Fruit fly (Drosophila melanogaster) whole organism, pupa: Measurements from ENCODE around the gene CG11034.

Source experiments
- CG10348 ChIP-seq: fragments of 200-800 bp; sonication (Bioruptor generic); IDR thresholded peaks from 2 replicates; pipeline ENCODE4 v1.3.6; 2022; ENCODE audit warnings: missing biosample characterization, missing genetic modification characterization
- CG8159 ChIP-seq: fragments of 200-800 bp; sonication (Bioruptor generic); optimal IDR thresholded peaks from 3 replicates; lab custom pipeline; 2018; ENCODE audit warnings: missing biosample characterization, mild to moderate bottlenecking, missing genetic modification characterization, moderate library complexity
- Pif1B ChIP-seq: fragments of 200-800 bp; sonication (Bioruptor generic); optimal IDR thresholded peaks from 3 replicates; lab custom pipeline; 2016; ENCODE audit warnings: missing biosample characterization, missing genetic modification characterization

dm6 chr2L:5801926-5802325 lies 3.3 kb upstream of the CG11034 start, which contains the start of the genes CG14005 and CG7239:
- TF ChIP-seq CG8159 (tag; lab: Kevin White, UChicago) (no peak), Pif1B (no peak), CG10348 (no peak)
